Fruit fly (Drosophila melanogaster) whole organism: Measurements from ENCODE around the gene CG7991.

Experiments
- CG8478 ChIP-seq: fragments of >200 bp; optimal IDR thresholded peaks from 2 replicates; lab custom pipeline; 2018; ENCODE audit warnings: inconsistent platforms
- Dll ChIP-seq: fragments of >200 bp; optimal IDR thresholded peaks from 2 replicates; lab custom pipeline; 2017
- EcR ChIP-seq, 2 experiments: fragments of >200 bp; optimal IDR thresholded peaks; 2 replicates each; lab custom pipeline; 2017; ENCODE audit warnings: missing biosample characterization in 2 of 2, missing genetic modification characterization in 2 of 2, missing genetic modification reagents in 2 of 2
- pan ChIP-seq: fragments of >200 bp; optimal IDR thresholded peaks from 2 replicates; lab custom pipeline; 2017
- psq ChIP-seq: fragments of >200 bp; optimal IDR thresholded peaks from 2 replicates; lab custom pipeline; 2017
- usp ChIP-seq: fragments of >200 bp; optimal IDR thresholded peaks from 2 replicates; lab custom pipeline; 2017; ENCODE audit warnings: missing biosample characterization, missing genetic modification characterization, mixed read lengths

dm6 chr3L:1629064-1629777, 45.3 kb upstream of the CG7991 start, which contains the start of gene GC:
- TF ChIP-seq CG8478 (lab: Kevin White, UChicago) (no peak), psq (lab: Kevin White, UChicago) (no peak), EcR (GFP tag; optimal IDR thresholded peaks at IDR 0.05; lab: Kevin White, UChicago) (no peak), Dll (lab: Kevin White, UChicago) (no peak), usp (GFP tag; lab: Kevin White, UChicago) (no peak), pan (lab: Kevin White, UChicago) (no peak)
